Worm (Caenorhabditis elegans) whole organism, L4 larva: ENCODE measurements around the gene Y60C6A.1.

Experiments used
- D1046.2 ChIP-seq: fragments of 200-800 bp; sonication (Bioruptor generic); IDR thresholded peaks from 2 replicates; pipeline ENCODE4 v1.3.6; 2022; ENCODE audit warnings: missing genetic modification characterization, missing compliant biosample characterization
- F37D6.2 ChIP-seq: sonication (generic microtip); optimal IDR thresholded peaks from 2 replicates; lab custom pipeline; 2016; ENCODE audit warnings: mild to moderate bottlenecking, missing genetic modification characterization, missing compliant biosample characterization
- Y48G9A.11 ChIP-seq: fragments of 200-800 bp; sonication (Bioruptor generic); IDR thresholded peaks from 2 replicates; pipeline ENCODE4 v1.3.6; 2022; ENCODE audit warnings: missing genetic modification reagents, missing genetic modification characterization, missing compliant biosample characterization
- aha-1 ChIP-seq: fragments of 150-350 bp; peaks from one replicate; lab custom pipeline; 2014; ENCODE audit warnings: missing biosample characterization, missing genetic modification characterization
- ama-1 ChIP-seq: fragments of 150-350 bp; optimal IDR thresholded peaks from 2 replicates; lab custom pipeline; 2014; ENCODE audit warnings: inconsistent platforms, mixed read lengths
- ceh-28 ChIP-seq: fragments of 150-350 bp; optimal IDR thresholded peaks from 2 replicates; lab custom pipeline; 2014; ENCODE audit warnings: missing biosample characterization, missing genetic modification reagents, missing genetic modification characterization
- cey-2 ChIP-seq: sonication (generic microtip); optimal IDR thresholded peaks from 3 replicates; lab custom pipeline; 2017; ENCODE audit warnings: missing genetic modification characterization, mild to moderate bottlenecking, missing compliant biosample characterization, antibody characterized with exemption, borderline replicate concordance; ENCODE audit not compliant: insufficient read depth
- ctbp-1 ChIP-seq: fragments of 200-800 bp; sonication (Bioruptor generic); IDR thresholded peaks from 2 replicates; pipeline ENCODE4 v1.3.6; 2022; ENCODE audit warnings: missing genetic modification reagents, missing genetic modification characterization, missing compliant biosample characterization
- dmd-6 ChIP-seq: fragments of 200-800 bp; sonication (Bioruptor generic); IDR thresholded peaks from 2 replicates; pipeline ENCODE4 v1.3.6; 2022; ENCODE audit warnings: missing genetic modification reagents, missing genetic modification characterization, missing compliant biosample characterization
- dpl-1 ChIP-seq: fragments of 150-350 bp; optimal IDR thresholded peaks from 2 replicates; lab custom pipeline; 2014; ENCODE audit warnings: missing biosample characterization, missing genetic modification reagents, missing genetic modification characterization
- dve-1 ChIP-seq: sonication (generic microtip); optimal IDR thresholded peaks from 2 replicates; lab custom pipeline; 2017; ENCODE audit warnings: antibody characterized with exemption, mild to moderate bottlenecking, missing genetic modification characterization, missing compliant biosample characterization; ENCODE audit not compliant: insufficient read depth
- egl-27 ChIP-seq: sonication (generic microtip); optimal IDR thresholded peaks from 3 replicates; lab custom pipeline; 2017; ENCODE audit warnings: missing biosample characterization, missing genetic modification reagents, missing genetic modification characterization
- hif-1 ChIP-seq, 2 experiments: sonication (generic microtip); optimal IDR thresholded peaks; 2 replicates each; lab custom pipeline; 2016 to 2017; ENCODE audit warnings: missing compliant biosample characterization in 2 of 2, missing genetic modification characterization in 2 of 2, missing genetic modification reagents in 2 of 2, missing genotype in 2 of 2, mild to moderate bottlenecking in 1 of 2
- hlh-11 ChIP-seq: fragments of 200-800 bp; sonication (Bioruptor generic); optimal IDR thresholded peaks from 2 replicates; lab custom pipeline; 2018; ENCODE audit warnings: mild to moderate bottlenecking, missing genetic modification characterization, missing compliant biosample characterization
- hlh-30 ChIP-seq: sonication (generic microtip); optimal IDR thresholded peaks from 2 replicates; lab custom pipeline; 2017; ENCODE audit warnings: antibody characterized with exemption, mild to moderate bottlenecking, missing genetic modification characterization, missing compliant biosample characterization; ENCODE audit not compliant: insufficient read depth
- lim-7 ChIP-seq: fragments of 200-800 bp; sonication (Bioruptor generic); IDR thresholded peaks from 2 replicates; pipeline ENCODE4 v1.3.6; 2022; ENCODE audit warnings: missing genetic modification characterization, missing compliant biosample characterization
- lin-13 ChIP-seq: fragments of 150-350 bp; optimal IDR thresholded peaks from 2 replicates; lab custom pipeline; 2014; ENCODE audit warnings: missing biosample characterization, missing genetic modification reagents, missing genetic modification characterization
- lin-29 ChIP-seq: fragments of 200-800 bp; sonication (Bioruptor generic); IDR thresholded peaks from 2 replicates; pipeline ENCODE4 v1.3.6; 2022; ENCODE audit warnings: missing genetic modification reagents, missing genetic modification characterization, missing compliant biosample characterization
- lin-38 ChIP-seq: fragments of 200-800 bp; sonication (Bioruptor generic); IDR thresholded peaks from 2 replicates; pipeline ENCODE4 v1.3.6; 2022; ENCODE audit warnings: missing genetic modification reagents, missing genetic modification characterization, missing compliant biosample characterization
- lin-39 ChIP-seq: fragments of 150-350 bp; optimal IDR thresholded peaks from 2 replicates; lab custom pipeline; 2014; ENCODE audit warnings: missing biosample characterization, missing genetic modification reagents, missing genetic modification characterization
- lsy-2 ChIP-seq, 2 experiments: fragments of 150-350 bp in 1 of 2; sonication (generic microtip) in 1 of 2; optimal IDR thresholded peaks; 2 replicates each; lab custom pipeline; 2014 to 2017; ENCODE audit warnings: missing biosample characterization in 2 of 2, missing genetic modification characterization in 2 of 2
- mdl-1 ChIP-seq, 2 experiments: fragments of 150-350 bp in 1 of 2; sonication (generic microtip) in 1 of 2; optimal IDR thresholded peaks; 2 replicates each; lab custom pipeline; 2014 to 2017; ENCODE audit warnings: missing biosample characterization in 2 of 2, missing genetic modification characterization in 2 of 2
- mep-1 ChIP-seq: fragments of 150-350 bp; sonication (generic microtip); optimal IDR thresholded peaks from 3 replicates; lab custom pipeline; 2014; ENCODE audit warnings: missing biosample characterization, missing genetic modification characterization
- mes-2 ChIP-seq: sonication (generic microtip); optimal IDR thresholded peaks from 2 replicates; lab custom pipeline; 2016; ENCODE audit warnings: missing genotype, mild to moderate bottlenecking, missing genetic modification characterization, missing compliant biosample characterization; ENCODE audit not compliant: poor library complexity, severe bottlenecking
- mxl-3 ChIP-seq: fragments of 200-800 bp; sonication (Bioruptor generic); optimal IDR thresholded peaks from 2 replicates; lab custom pipeline; 2018; ENCODE audit warnings: mild to moderate bottlenecking, missing genetic modification characterization, missing compliant biosample characterization
- nhr-102 ChIP-seq: sonication (generic microtip); optimal IDR thresholded peaks from 2 replicates; lab custom pipeline; 2016; ENCODE audit warnings: mild to moderate bottlenecking, missing genetic modification characterization, moderate library complexity, missing compliant biosample characterization
- nhr-28 ChIP-seq: fragments of 150-350 bp; optimal IDR thresholded peaks from 2 replicates; lab custom pipeline; 2014; ENCODE audit warnings: missing biosample characterization, missing genetic modification characterization
- nhr-41 ChIP-seq: fragments of 200-800 bp; sonication (Bioruptor generic); IDR thresholded peaks from 2 replicates; pipeline ENCODE4 v1.3.6; 2022; ENCODE audit warnings: missing genetic modification reagents, missing genetic modification characterization, missing compliant biosample characterization
- nhr-42 ChIP-seq: fragments of 200-800 bp; sonication (Bioruptor generic); IDR thresholded peaks from 2 replicates; pipeline ENCODE4 v1.3.6; 2022; ENCODE audit warnings: missing genetic modification characterization, missing compliant biosample characterization
- nhr-6 ChIP-seq: fragments of 150-350 bp; optimal IDR thresholded peaks from 2 replicates; lab custom pipeline; 2014; ENCODE audit warnings: missing biosample characterization, missing genetic modification characterization
- nhr-76 ChIP-seq: fragments of 150-350 bp; optimal IDR thresholded peaks from 2 replicates; lab custom pipeline; 2014; ENCODE audit warnings: missing biosample characterization, missing genetic modification characterization
- nhr-77 ChIP-seq: fragments of 150-350 bp; optimal IDR thresholded peaks from 2 replicates; lab custom pipeline; 2014; ENCODE audit warnings: missing biosample characterization, missing genetic modification characterization
- pha-4 ChIP-seq, 2 experiments: fragments of 150-350 bp in 1 of 2; fragments of 200-800 bp in 1 of 2; sonication (Bioruptor generic) in 1 of 2; IDR thresholded peaks in 1 of 2; optimal IDR thresholded peaks in 1 of 2; 2 replicates each; pipeline versions ENCODE4 v1.3.6 to Lab custom; 2014 to 2022; ENCODE audit warnings: missing genetic modification characterization in 2 of 2, missing genetic modification reagents in 2 of 2, missing biosample characterization in 1 of 2, missing compliant biosample characterization in 1 of 2
- saeg-2 ChIP-seq: fragments of 200-800 bp; sonication (Bioruptor generic); IDR thresholded peaks from 2 replicates; pipeline ENCODE4 v1.3.6; 2022; ENCODE audit warnings: missing genetic modification reagents, missing genetic modification characterization, missing compliant biosample characterization
- set-16 ChIP-seq: fragments of 200-800 bp; sonication (Bioruptor generic); IDR thresholded peaks from 2 replicates; pipeline ENCODE4 v1.3.6; 2022; ENCODE audit warnings: missing genetic modification reagents, missing genetic modification characterization, missing compliant biosample characterization
- vab-7 ChIP-seq: fragments of 200-800 bp; sonication (Bioruptor generic); IDR thresholded peaks from 2 replicates; pipeline ENCODE4 v1.3.6; 2022; ENCODE audit warnings: missing genetic modification reagents, missing genetic modification characterization, missing compliant biosample characterization
- zag-1 ChIP-seq: fragments of 150-350 bp; optimal IDR thresholded peaks from 2 replicates; lab custom pipeline; 2014; ENCODE audit warnings: missing biosample characterization, missing genetic modification characterization

Gene Y60C6A.1

ce11 chrV:4813825-4814224, 30.4 kb downstream of the Y60C6A.1 start:
- TF ChIP-seq Y48G9A.11 (no peak), aha-1 (tag; lab: Kevin White, UChicago) (no peak), lin-39 (tag; lab: Kevin White, UChicago) (no peak), nhr-102 (tag; lab: Kevin White, UChicago) (no peak), nhr-6 (tag; lab: Kevin White, UChicago) (no peak), dmd-6 (GFP tag; lab: Robert Waterston, UW) (no peak), zag-1 (tag; lab: Kevin White, UChicago) (no peak), vab-7 (no peak), dpl-1 (no peak), set-16 (GFP tag; lab: Robert Waterston, UW) (no peak), nhr-76 (no peak), ama-1 (lab: Kevin White, UChicago) (no peak), nhr-42 (no peak), lin-13 (GFP tag; lab: Kevin White, UChicago) (no peak), hif-1 (tag; optimal IDR thresholded peaks at IDR 0.05; lab: Kevin White, UChicago) (no peak)

- TF ChIP-seq ama-1 (lab: Kevin White, UChicago), result peak; percentile 49
- no peak for TF ChIP-seq cey-2 (tag; lab: Kevin White, UChicago)
- TF ChIP-seq ctbp-1 (GFP tag; lab: Robert Waterston, UW), result no peak
- peak; percentile 17; the same call in 1 of the 2 replicates for TF ChIP-seq pha-4 (GFP tag; IDR thresholded peaks at IDR 0.05; lab: Robert Waterston, UW)
- no peak for TF ChIP-seq pha-4 (tag; optimal IDR thresholded peaks at IDR 0.05; lab: Kevin White, UChicago)
- TF ChIP-seq lim-7 (GFP tag; lab: Robert Waterston, UW), result 0 out of 2 replicates have a peak, but pooled peaks have one; percentile 55
- TF ChIP-seq egl-27 (tag; lab: Kevin White, UChicago), result no peak
- TF ChIP-seq nhr-28 (tag; lab: Kevin White, UChicago), result peak; percentile 20
- TF ChIP-seq lin-29, result no peak
Observed at ce11 chrV:4818563-4818962, 35.1 kb downstream of the Y60C6A.1 start, which contains the start of gene ccep-97. TSS of gene ccep-97 (minus strand) at chrV:4818663.

ce11 chrV:4820601-4821000, 37.2 kb downstream of the Y60C6A.1 start:
- TF ChIP-seq mdl-1 (tag; optimal IDR thresholded peaks at IDR 0.05; lab: Kevin White, UChicago) (peak in 1 of 2 experiments; percentile 70), mes-2 (tag; lab: Kevin White, UChicago) (peak; percentile 43), nhr-41 (GFP tag; lab: Robert Waterston, UW) (no peak), saeg-2 (GFP tag; lab: Robert Waterston, UW) (no peak), vab-7 (no peak), nhr-28 (tag; lab: Kevin White, UChicago) (peak; percentile 25), dve-1 (tag; lab: Kevin White, UChicago) (peak; percentile 51), dmd-6 (GFP tag; lab: Robert Waterston, UW) (no peak), hlh-30 (tag; lab: Kevin White, UChicago) (peak; percentile 75), lin-13 (GFP tag; lab: Kevin White, UChicago) (peak; percentile 18), aha-1 (tag; lab: Kevin White, UChicago) (peak; percentile 57), Y48G9A.11 (no peak), hlh-11 (tag; lab: Kevin White, UChicago) (peak; percentile 58), mep-1 (peak; percentile 18), ceh-28 (tag; lab: Kevin White, UChicago) (no peak), lsy-2 (tag; optimal IDR thresholded peaks at IDR 0.05; lab: Kevin White, UChicago) (peak in 1 of 2 experiments; percentile 14), nhr-77 (tag; lab: Kevin White, UChicago) (peak; percentile 30), lin-38 (GFP tag; lab: Robert Waterston, UW) (no peak), mxl-3 (GFP tag; lab: Kevin White, UChicago) (peak; percentile 80), D1046.2 (GFP tag; lab: Robert Waterston, UW) (no peak), F37D6.2 (tag; lab: Kevin White, UChicago) (no peak)
